Worm (Caenorhabditis elegans): ENCODE results near the gene F38A1.8.

ce11 chrIV:1199501-1199900, 40.2 kb downstream of the F38A1.8 start:
- no peak for TF ChIP-seq unc-55 (GFP tag; optimal IDR thresholded peaks at IDR 0.05)
- no peak for TF ChIP-seq elt-2 (tag; optimal IDR thresholded peaks at IDR 0.05)
- TF ChIP-seq tbx-7 (tag; optimal IDR thresholded peaks at IDR 0.05): no peak
- no peak for TF ChIP-seq dmd-4 (tag; optimal IDR thresholded peaks at IDR 0.05; ENCODE audit: borderline replicate concordance)
- no peak for TF ChIP-seq pha-4 (tag; optimal IDR thresholded peaks at IDR 0.05)
- no peak for TF ChIP-seq eyg-1 (tag; optimal IDR thresholded peaks at IDR 0.05)
- no peak for TF ChIP-seq pag-3 (tag; optimal IDR thresholded peaks at IDR 0.05; ENCODE audit: borderline replicate concordance)
- TF ChIP-seq che-1 (tag; optimal IDR thresholded peaks at IDR 0.05): no peak
- TF ChIP-seq nhr-11 (tag; optimal IDR thresholded peaks at IDR 0.05): no peak
- TF ChIP-seq tbx-2 (tag; optimal IDR thresholded peaks at IDR 0.05): no peak
- TF ChIP-seq sox-2 (GFP tag; IDR thresholded peaks at IDR 0.05): no peak
- no peak for TF ChIP-seq ama-1 (optimal IDR thresholded peaks at IDR 0.05)
- TF ChIP-seq ceh-34 (tag; optimal IDR thresholded peaks at IDR 0.05): no peak
- no peak for TF ChIP-seq T23F11.4 (GFP tag; optimal IDR thresholded peaks at IDR 0.05)

Data from whole organism, late embryonic.